Worm (Caenorhabditis elegans): ENCODE data around the gene tor-1.

DNA sequence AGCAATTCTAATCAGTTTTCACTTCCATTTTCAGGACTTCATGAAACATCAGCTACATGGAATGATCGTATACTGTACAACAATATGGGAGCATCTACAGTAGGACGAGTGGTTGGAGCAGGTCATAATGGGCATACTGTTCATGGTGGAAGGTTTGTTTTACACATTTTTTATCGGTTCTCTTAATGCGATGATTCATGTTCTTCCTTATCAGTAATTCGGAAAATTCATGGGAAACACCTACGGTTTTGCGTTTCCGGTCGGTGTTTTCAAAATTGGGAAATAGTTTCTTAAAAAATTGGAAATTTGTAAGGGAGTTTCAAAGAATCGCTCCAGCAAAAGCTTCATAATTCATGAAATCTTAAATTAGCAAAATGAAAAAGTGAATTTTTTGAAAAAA, 44.8 kb downstream of the tor-1 start:
- TF ChIP-seq nhr-237 (tag; optimal IDR thresholded peaks at IDR 0.05) (no peak), blmp-1 (tag; optimal IDR thresholded peaks at IDR 0.05; ENCODE audit: insufficient read depth) (no peak), fos-1 (tag; optimal IDR thresholded peaks at IDR 0.05) (peak; percentile 85), ztf-1 (GFP tag; conservative IDR thresholded peaks at IDR 0.05) (no peak), ama-1 (optimal IDR thresholded peaks at IDR 0.05) (no peak)

Measured in whole organism, L2 larva.